Worm (Caenorhabditis elegans) whole organism, L1 larva: ENCODE results near the gene F42E8.1.

Experiments used
- Y116A8C.19 ChIP-seq: sonication (generic microtip); optimal IDR thresholded peaks from 2 replicates; lab custom pipeline; 2016; ENCODE audit warnings: missing compliant biosample characterization, missing genetic modification characterization, borderline replicate concordance
- alr-1 ChIP-seq: fragments of 200-800 bp; sonication (Bioruptor generic); optimal IDR thresholded peaks from 2 replicates; lab custom pipeline; 2018; ENCODE audit warnings: borderline replicate concordance, mild to moderate bottlenecking, missing genetic modification characterization, missing compliant biosample characterization
- aly-2 ChIP-seq: fragments of 150-350 bp; optimal IDR thresholded peaks from 2 replicates; lab custom pipeline; 2014; ENCODE audit warnings: missing biosample characterization, missing genetic modification characterization
- blmp-1 ChIP-seq: fragments of 150-350 bp; optimal IDR thresholded peaks from 2 replicates; lab custom pipeline; 2014; ENCODE audit warnings: missing biosample characterization, missing genetic modification characterization
- ceh-8 ChIP-seq: fragments of 200-800 bp; sonication (Bioruptor generic); optimal IDR thresholded peaks from 2 replicates; lab custom pipeline; 2018; ENCODE audit warnings: mild to moderate bottlenecking, missing genetic modification characterization, moderate library complexity, missing compliant biosample characterization
- ceh-88 ChIP-seq: fragments of 200-800 bp; sonication (Bioruptor generic); IDR thresholded peaks from 2 replicates; pipeline ENCODE4 v1.3.6; 2022; ENCODE audit warnings: missing genetic modification characterization, missing compliant biosample characterization
- efl-1 ChIP-seq, 4 experiments: fragments of 150-350 bp; optimal IDR thresholded peaks in 3 of 4; peaks in 1 of 4; 1 replicate in 1 of 4; 2 replicates in 3 of 4; lab custom pipeline; 2014; ENCODE audit warnings: missing biosample characterization in 2 of 4, missing genetic modification characterization in 2 of 4, missing genetic modification reagents in 2 of 4
- egl-27 ChIP-seq, 2 experiments: fragments of 150-350 bp in 1 of 2; sonication (generic microtip); optimal IDR thresholded peaks; 3 replicates each; lab custom pipeline; 2017 to 2018; ENCODE audit warnings: missing biosample characterization in 2 of 2, missing genetic modification characterization in 2 of 2, missing genetic modification reagents in 2 of 2
- elt-2 ChIP-seq: sonication (generic microtip); optimal IDR thresholded peaks from 2 replicates; lab custom pipeline; 2016; ENCODE audit warnings: missing genetic modification characterization, mild to moderate bottlenecking, inconsistent platforms, missing compliant biosample characterization, missing genetic modification reagents
- fkh-4 ChIP-seq: sonication (generic microtip); optimal IDR thresholded peaks from 2 replicates; lab custom pipeline; 2016; ENCODE audit warnings: missing compliant biosample characterization, missing genetic modification characterization, borderline replicate concordance
- fos-1 ChIP-seq: fragments of 150-350 bp; optimal IDR thresholded peaks from 2 replicates; lab custom pipeline; 2014; ENCODE audit warnings: missing biosample characterization, missing genetic modification characterization
- lin-14 ChIP-seq: fragments of 200-800 bp; sonication (Bioruptor generic); optimal IDR thresholded peaks from 2 replicates; lab custom pipeline; 2018; ENCODE audit warnings: mild to moderate bottlenecking, missing genetic modification characterization, moderate library complexity, missing compliant biosample characterization
- lin-15B ChIP-seq: fragments of 150-350 bp; sonication (generic microtip); optimal IDR thresholded peaks from 3 replicates; lab custom pipeline; 2014; ENCODE audit warnings: missing biosample characterization, missing genetic modification characterization
- lin-35 ChIP-seq, 2 experiments: fragments of 150-350 bp; optimal IDR thresholded peaks; 2 replicates each; lab custom pipeline; 2014; ENCODE audit warnings: missing biosample characterization in 2 of 2, missing genetic modification characterization in 2 of 2, missing genetic modification reagents in 2 of 2
- lir-3 ChIP-seq: sonication (generic microtip); optimal IDR thresholded peaks from 2 replicates; lab custom pipeline; 2016; ENCODE audit warnings: mild to moderate bottlenecking, missing genetic modification characterization, moderate library complexity, missing compliant biosample characterization; ENCODE audit not compliant: poor library complexity
- lsy-2 ChIP-seq, 2 experiments: fragments of 150-350 bp; optimal IDR thresholded peaks; 2 replicates each; lab custom pipeline; 2014; ENCODE audit warnings: missing biosample characterization in 2 of 2, missing genetic modification characterization in 2 of 2
- mdl-1 ChIP-seq, 2 experiments: fragments of 150-350 bp; optimal IDR thresholded peaks; 2 replicates each; lab custom pipeline; 2014 to 2017; ENCODE audit warnings: missing biosample characterization in 2 of 2, missing genetic modification characterization in 2 of 2, inconsistent platforms in 1 of 2
- nhr-19 ChIP-seq: fragments of 200-800 bp; sonication (Bioruptor generic); conservative IDR thresholded peaks from 2 replicates; pipeline ENCODE4 v1.3.6; 2022; ENCODE audit warnings: missing genetic modification characterization, missing compliant biosample characterization
- nhr-28 ChIP-seq: fragments of 150-350 bp; optimal IDR thresholded peaks from 2 replicates; lab custom pipeline; 2014; ENCODE audit warnings: missing biosample characterization, missing genetic modification characterization
- nhr-47 ChIP-seq: sonication (generic microtip); optimal IDR thresholded peaks from 2 replicates; lab custom pipeline; 2016; ENCODE audit warnings: mild to moderate bottlenecking, missing genetic modification characterization, moderate library complexity, missing compliant biosample characterization
- nhr-76 ChIP-seq: sonication (generic microtip); optimal IDR thresholded peaks from 2 replicates; lab custom pipeline; 2017; ENCODE audit warnings: missing biosample characterization, missing genetic modification characterization
- nhr-85 ChIP-seq: sonication (generic microtip); peaks from one replicate; lab custom pipeline; 2016; ENCODE audit warnings: missing genetic modification characterization, inconsistent platforms, missing compliant biosample characterization
- pqm-1 ChIP-seq: sonication (generic microtip); optimal IDR thresholded peaks from 3 replicates; lab custom pipeline; 2017; ENCODE audit warnings: missing biosample characterization, missing genetic modification characterization
- snpc-4 ChIP-seq: fragments of 150-350 bp; optimal IDR thresholded peaks from 2 replicates; lab custom pipeline; 2014; ENCODE audit warnings: missing biosample characterization, missing genetic modification characterization
- sox-4 ChIP-seq: sonication (generic microtip); optimal IDR thresholded peaks from 2 replicates; lab custom pipeline; 2016; ENCODE audit warnings: missing genetic modification characterization, missing compliant biosample characterization
- sptf-1 ChIP-seq: fragments of 150-350 bp; optimal IDR thresholded peaks from 2 replicates; lab custom pipeline; 2014; ENCODE audit warnings: missing biosample characterization, missing genetic modification characterization
- tbx-2 ChIP-seq: sonication (generic microtip); optimal IDR thresholded peaks from 2 replicates; lab custom pipeline; 2016; ENCODE audit warnings: missing genetic modification characterization, missing compliant biosample characterization
- unc-62 ChIP-seq: fragments of 150-350 bp; optimal IDR thresholded peaks from 2 replicates; lab custom pipeline; 2014; ENCODE audit warnings: missing biosample characterization, missing genetic modification reagents, missing genetic modification characterization
- unc-86 ChIP-seq: sonication (generic microtip); optimal IDR thresholded peaks from 2 replicates; lab custom pipeline; 2016; ENCODE audit warnings: missing genetic modification characterization, missing compliant biosample characterization
- vab-15 ChIP-seq: sonication (generic microtip); optimal IDR thresholded peaks from 2 replicates; lab custom pipeline; 2017; ENCODE audit warnings: missing genotype, mild to moderate bottlenecking, missing genetic modification characterization, missing compliant biosample characterization
- zip-4 ChIP-seq: fragments of 200-800 bp; sonication (Bioruptor generic); optimal IDR thresholded peaks from 2 replicates; lab custom pipeline; 2018; ENCODE audit warnings: mild to moderate bottlenecking, missing genetic modification characterization, moderate library complexity, missing compliant biosample characterization
- ztf-4 ChIP-seq: fragments of 150-350 bp; optimal IDR thresholded peaks from 2 replicates; lab custom pipeline; 2014; ENCODE audit warnings: missing biosample characterization, missing genetic modification characterization

The F42E8.1 gene

DNA sequence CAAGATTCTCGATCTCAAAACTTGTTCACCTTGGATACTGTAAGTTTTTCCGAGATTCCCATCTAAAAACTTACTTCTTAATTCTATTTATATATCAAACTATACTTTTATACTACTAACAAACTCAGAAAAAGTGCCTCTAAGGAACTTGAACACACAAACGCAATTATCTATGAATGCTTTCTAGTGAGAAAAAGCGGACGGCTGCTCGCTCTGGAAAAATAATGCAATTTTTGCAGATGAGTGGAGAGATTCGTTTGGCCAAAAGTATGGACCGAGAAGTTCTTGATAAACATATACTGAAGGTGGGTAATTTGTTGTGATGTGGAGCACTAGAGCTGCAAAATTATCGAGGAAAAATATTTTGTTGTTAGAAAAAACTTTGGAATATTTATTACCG is 41.9 kb upstream of the F42E8.1 start:
- TF ChIP-seq lin-14 (GFP tag; lab: Kevin White, UChicago): no peak
- no peak for TF ChIP-seq sox-4 (tag; lab: Kevin White, UChicago)
- no peak for TF ChIP-seq ceh-88 (GFP tag; lab: Robert Waterston, UW)
- TF ChIP-seq lin-35 (GFP tag; optimal IDR thresholded peaks at IDR 0.05; lab: Kevin White, UChicago): no peak
- no peak for TF ChIP-seq lin-15B (tag; lab: Kevin White, UChicago)
- TF ChIP-seq nhr-85 (tag; lab: Kevin White, UChicago): no peak
- no peak for TF ChIP-seq Y116A8C.19 (tag; lab: Kevin White, UChicago)
- no peak for TF ChIP-seq efl-1 (optimal IDR thresholded peaks at IDR 0.05; lab: Kevin White, UChicago)
- no peak for TF ChIP-seq efl-1 (GFP tag; optimal IDR thresholded peaks at IDR 0.05 in 1 of 2; lab: Kevin White, UChicago)
- TF ChIP-seq snpc-4 (tag; lab: Kevin White, UChicago): no peak

DNA sequence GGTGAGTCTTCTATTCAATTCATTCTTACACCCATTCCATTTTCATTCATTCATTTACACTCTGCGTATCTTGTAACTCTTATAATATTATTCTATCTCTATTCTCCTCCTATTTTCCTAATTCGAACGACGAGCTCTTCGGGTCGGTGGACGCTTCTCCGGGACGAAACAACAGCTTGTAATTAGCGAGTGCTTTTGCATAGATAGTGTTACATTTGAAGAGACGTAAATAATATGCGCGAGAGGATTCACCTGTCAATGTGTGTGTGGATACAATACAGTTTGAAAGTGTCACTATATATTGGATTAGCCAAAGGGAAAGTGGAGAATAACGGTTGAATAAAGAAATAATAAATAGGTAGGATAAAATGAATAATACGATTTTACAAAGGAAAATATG is 41.3 kb upstream of the F42E8.1 start:
- no peak for TF ChIP-seq aly-2 (tag; lab: Kevin White, UChicago)

DNA sequence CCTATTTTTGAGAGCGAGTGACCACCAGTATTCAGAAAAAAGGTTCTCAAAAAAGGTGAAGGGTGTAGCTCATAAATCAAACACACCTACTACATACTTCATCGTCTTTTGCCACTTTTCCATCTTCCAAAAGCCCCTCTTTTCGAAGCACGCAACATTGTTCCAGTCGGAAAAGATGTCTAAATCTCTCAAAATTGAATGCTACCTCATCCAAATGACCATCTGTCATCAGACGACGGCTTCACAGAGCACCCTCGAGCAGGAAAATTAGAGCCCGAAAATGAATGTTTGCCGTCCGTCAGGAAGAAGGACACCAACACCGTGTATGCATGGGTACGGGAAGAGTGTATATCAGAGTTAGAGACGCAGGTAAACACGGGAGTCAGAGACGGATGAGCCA is 40.4 kb upstream of the F42E8.1 start:
- TF ChIP-seq tbx-2: peak; percentile 6
- TF ChIP-seq vab-15 (tag; lab: Kevin White, UChicago): no peak
- TF ChIP-seq, all 84 proteins: peak for 1

DNA sequence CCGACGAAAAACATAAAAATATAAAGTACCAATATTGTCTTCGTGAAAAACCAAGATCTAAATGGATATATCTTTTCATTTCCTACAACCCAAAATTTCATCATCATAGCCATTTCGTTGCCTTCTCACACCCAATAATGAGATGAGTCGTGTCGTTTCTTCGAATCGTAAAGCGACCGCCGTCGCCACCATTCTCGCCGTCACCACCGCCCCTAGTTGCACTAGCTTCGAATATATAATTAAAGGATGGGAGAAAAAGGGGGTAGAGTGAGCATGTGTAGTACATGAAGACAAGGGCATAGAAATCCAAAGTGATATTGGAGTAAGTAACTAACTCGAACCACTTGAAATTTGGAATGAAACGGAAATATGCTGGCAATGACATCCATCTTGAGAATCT is 39.7 kb upstream of the F42E8.1 start:
- TF ChIP-seq lin-14 (GFP tag; lab: Kevin White, UChicago): peak; percentile 9
- TF ChIP-seq nhr-28 (tag; lab: Kevin White, UChicago): no peak

DNA sequence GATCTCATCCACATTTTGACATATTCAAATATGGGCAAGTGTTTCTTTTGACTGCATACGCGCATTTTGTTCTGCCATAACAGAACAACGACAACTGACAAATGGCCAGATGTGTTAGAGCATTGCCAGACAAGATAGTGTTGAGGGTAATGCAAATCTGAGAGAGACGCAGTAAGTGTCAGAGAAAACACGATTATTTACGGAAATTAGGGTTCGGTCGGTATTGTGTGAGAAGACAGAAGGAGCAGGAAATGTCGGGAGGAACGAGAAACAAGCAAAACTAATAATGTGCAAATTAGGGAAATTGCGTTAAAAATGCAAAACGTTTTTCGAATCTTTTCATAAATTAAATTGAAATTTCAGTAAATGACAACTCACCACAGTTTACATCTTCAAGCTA is 37.4 kb upstream of the F42E8.1 start:
- TF ChIP-seq alr-1 (tag; lab: Kevin White, UChicago) (no peak), tbx-2 (no peak), pqm-1 (tag; lab: Kevin White, UChicago) (no peak), ceh-8 (GFP tag; lab: Kevin White, UChicago) (no peak), lin-14 (GFP tag; lab: Kevin White, UChicago) (peak; percentile 33)

DNA sequence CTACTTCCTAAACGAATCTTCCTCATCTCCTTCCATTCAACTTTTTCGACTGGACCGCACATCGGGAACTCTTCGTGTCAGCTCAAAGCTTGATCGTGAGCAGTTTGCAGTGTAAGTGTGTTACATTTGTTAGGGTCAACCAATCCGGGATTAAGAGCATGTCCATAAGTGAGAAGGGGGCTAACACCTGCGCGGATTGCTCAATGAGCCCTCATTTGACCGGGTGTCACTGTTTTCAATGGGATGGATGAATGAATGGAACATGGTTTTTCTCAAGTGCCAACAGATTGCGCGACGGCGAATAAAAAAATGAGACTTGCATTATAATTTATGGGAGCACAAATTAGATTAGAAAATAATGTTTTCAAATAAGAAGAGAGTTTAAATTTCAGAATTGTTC is 36.7 kb upstream of the F42E8.1 start:
- no peak for TF ChIP-seq vab-15 (tag; lab: Kevin White, UChicago)

DNA sequence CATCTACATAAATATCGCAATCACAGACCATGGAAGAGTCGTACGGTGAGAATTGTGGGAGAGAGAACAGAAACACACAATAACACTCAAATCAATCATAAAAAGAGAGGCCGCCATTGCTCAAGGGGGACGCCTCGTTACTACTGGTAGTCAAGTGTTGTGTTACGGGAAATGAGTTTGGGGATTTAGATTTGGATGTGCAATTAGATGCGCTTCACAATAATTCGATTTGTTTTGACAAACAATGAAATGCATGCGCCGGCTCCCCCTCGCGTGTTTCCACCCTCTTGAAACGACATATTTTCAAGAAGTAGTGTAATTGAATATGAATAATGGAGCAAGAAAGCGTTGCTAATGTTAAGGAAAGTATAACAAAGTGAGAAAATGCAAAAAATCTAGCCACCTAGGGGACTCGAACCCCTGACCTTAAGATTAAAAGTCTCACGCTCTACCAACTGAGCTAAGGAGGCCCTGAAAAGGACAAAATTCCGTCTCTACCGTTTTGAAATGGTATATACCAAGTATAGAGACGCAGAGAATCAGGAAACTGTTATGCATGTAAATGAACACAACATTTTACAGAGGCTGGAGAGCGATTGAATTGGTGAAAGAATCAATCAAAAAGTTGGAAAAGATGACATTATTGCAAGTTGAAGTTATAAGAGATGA is 35.2 kb upstream of the F42E8.1 start:
- TF ChIP-seq mdl-1 (tag; optimal IDR thresholded peaks at IDR 0.05; lab: Kevin White, UChicago) (no peak), lin-14 (GFP tag; lab: Kevin White, UChicago) (peak; percentile 20), vab-15 (tag; lab: Kevin White, UChicago) (no peak), nhr-85 (tag; lab: Kevin White, UChicago) (peak; percentile 10), snpc-4 (tag; lab: Kevin White, UChicago) (no peak), lin-35 (GFP tag; optimal IDR thresholded peaks at IDR 0.05; lab: Kevin White, UChicago) (peak in 1 of 2 experiments; percentile 20), ztf-4 (tag; lab: Kevin White, UChicago) (no peak)
- TF ChIP-seq, all 84 proteins: peak for 3

DNA sequence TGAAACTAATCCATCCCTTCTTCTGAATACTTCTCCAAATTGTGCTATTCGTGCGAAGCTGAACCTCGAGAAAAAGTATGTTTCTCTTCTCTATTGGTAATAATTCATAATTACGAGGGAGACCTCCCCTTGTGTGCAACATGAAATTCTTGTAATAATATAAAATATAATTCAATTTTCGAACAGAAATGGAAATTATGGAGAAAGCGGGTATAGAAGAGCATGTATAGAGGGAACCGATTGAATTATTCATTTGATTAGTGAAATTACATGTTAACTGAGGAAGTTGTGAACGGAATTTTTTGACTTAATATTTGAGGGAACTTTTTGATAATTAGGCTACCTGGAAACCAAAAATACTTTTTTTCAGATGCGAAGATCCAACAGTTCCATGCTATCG is 33.1 kb upstream of the F42E8.1 start:
- peak; percentile 52 for TF ChIP-seq unc-86 (tag; lab: Kevin White, UChicago)
- TF ChIP-seq efl-1 (optimal IDR thresholded peaks at IDR 0.05; lab: Kevin White, UChicago): no peak
- peak in 1 of 2 experiments; percentile 58 for TF ChIP-seq efl-1 (GFP tag; optimal IDR thresholded peaks at IDR 0.05 in 1 of 2; lab: Kevin White, UChicago)
- TF ChIP-seq fkh-4 (tag; lab: Kevin White, UChicago): no peak
- TF ChIP-seq nhr-47: no peak

DNA sequence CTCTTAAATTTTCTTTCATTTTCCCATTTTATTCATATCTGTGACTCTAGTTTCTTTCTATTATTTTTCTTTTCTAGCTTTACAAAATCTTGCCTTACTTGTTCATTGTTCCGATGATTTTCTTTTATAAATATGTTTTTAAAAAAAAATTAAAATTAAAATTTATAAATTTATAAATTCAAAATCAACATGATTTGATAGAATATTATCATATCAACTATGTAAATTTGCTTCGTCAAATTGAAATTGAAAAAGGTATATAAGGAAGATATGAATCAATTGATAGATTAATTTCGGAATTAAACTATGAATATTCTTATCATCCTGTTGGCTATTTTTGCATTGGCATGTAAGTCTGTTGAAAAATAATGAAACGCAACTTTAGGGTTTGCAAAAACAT is 28.7 kb upstream of the F42E8.1 start, which contains the start of gene W07G4.1:
Gene W07G4.1, plus strand, starts transcription at position 301 of the 400 bp plus-strand sequence.
- no peak for TF ChIP-seq sptf-1 (tag; lab: Kevin White, UChicago)
- TF ChIP-seq fos-1: no peak
- no peak for TF ChIP-seq egl-27 (tag; optimal IDR thresholded peaks at IDR 0.05; lab: Kevin White, UChicago)
- no peak for TF ChIP-seq nhr-19 (GFP tag; lab: Robert Waterston, UW)
- no peak for TF ChIP-seq ceh-88 (GFP tag; lab: Robert Waterston, UW)
- no peak for TF ChIP-seq blmp-1 (tag; lab: Kevin White, UChicago)
- TF ChIP-seq zip-4: no peak
- TF ChIP-seq nhr-76 (tag; lab: Kevin White, UChicago): no peak
- TF ChIP-seq unc-62 (GFP tag; lab: Kevin White, UChicago): no peak
- no peak for TF ChIP-seq lsy-2 (tag; optimal IDR thresholded peaks at IDR 0.05; lab: Kevin White, UChicago)
- TF ChIP-seq lin-35 (GFP tag; optimal IDR thresholded peaks at IDR 0.05; lab: Kevin White, UChicago): no peak
- no peak for TF ChIP-seq lir-3 (tag; lab: Kevin White, UChicago)
- TF ChIP-seq elt-2 (tag; lab: Kevin White, UChicago): no peak
